Worm (Caenorhabditis elegans): ENCODE measurements around the gene F53A10.2.

DNA sequence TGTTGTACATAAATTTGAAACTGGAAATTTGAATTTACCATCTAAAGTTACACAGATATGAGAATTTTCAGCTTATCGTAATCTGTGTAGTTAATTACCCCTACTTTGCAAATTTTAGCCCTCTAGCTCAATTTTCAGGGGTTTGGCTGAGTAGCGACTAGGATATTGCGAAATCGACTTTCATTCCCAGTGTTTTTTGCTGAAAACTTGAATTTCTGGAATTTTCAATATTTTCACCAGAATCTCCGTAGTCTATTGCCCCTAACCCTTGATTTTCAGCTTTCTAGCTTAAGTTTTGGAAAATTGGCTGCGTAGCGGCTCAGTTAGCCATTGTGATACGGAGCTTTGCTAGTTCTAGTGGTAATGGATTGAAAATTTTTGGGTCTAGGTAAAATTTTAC, 40.0 kb upstream of the F53A10.2 start:
- TF ChIP-seq klf-2 (GFP tag; conservative IDR thresholded peaks at IDR 0.05) (no peak), ztf-23 (GFP tag; IDR thresholded peaks at IDR 0.05) (no peak), flt-1 (GFP tag; IDR thresholded peaks at IDR 0.05) (no peak), T22C8.4 (GFP tag; IDR thresholded peaks at IDR 0.05) (no peak), cog-1 (tag; optimal IDR thresholded peaks at IDR 0.05) (no peak), ztf-29 (GFP tag; IDR thresholded peaks at IDR 0.05) (no peak), ref-1 (GFP tag; conservative IDR thresholded peaks at IDR 0.05) (no peak), tab-1 (GFP tag; IDR thresholded peaks at IDR 0.05) (no peak)
